Fruit fly (Drosophila melanogaster): ENCODE measurements around the gene Cog4.

- TF ChIP-seq CG15073 (GFP tag; optimal IDR thresholded peaks at IDR 0.05) (no peak), zfh2 (GFP tag; optimal IDR thresholded peaks at IDR 0.05) (peak; percentile 40), CTCF (GFP tag; optimal IDR thresholded peaks at IDR 0.05) (peak; percentile 40), pb (GFP tag; optimal IDR thresholded peaks at IDR 0.05) (no peak), CG3995 (GFP tag; optimal IDR thresholded peaks at IDR 0.05) (no peak), danr (GFP tag; IDR thresholded peaks at IDR 0.05) (0 out of 2 replicates have a peak, but pooled peaks have one; percentile 20), schlank (tag; optimal IDR thresholded peaks at IDR 0.05) (no peak), lab (GFP tag; optimal IDR thresholded peaks at IDR 0.05) (peak; percentile 70), Sox102F (GFP tag; optimal IDR thresholded peaks at IDR 0.05) (no peak), CG3281 (GFP tag; optimal IDR thresholded peaks at IDR 0.05) (peak; percentile 50), cg (GFP tag; optimal IDR thresholded peaks at IDR 0.05) (no peak), HmgD (GFP tag; optimal IDR thresholded peaks at IDR 0.05) (peak; percentile 34), MBD-R2 (GFP tag; IDR thresholded peaks at IDR 0.05) (peak; percentile 42), sima (GFP tag; optimal IDR thresholded peaks at IDR 0.05) (no peak)
These were observed 28.1 kb upstream of the Cog4 start for dm6 chr2L:10516470-10517048.

Data from whole organism, embryonic.